Worm (Caenorhabditis elegans) whole organism, midembryonic: ENCODE measurements around the gene stdh-1.

ENCODE experiments used
- T22C8.4 ChIP-seq: fragments of 200-800 bp; sonication (Bioruptor generic); IDR thresholded peaks from 2 replicates; pipeline ENCODE4 v1.3.6; 2022; ENCODE audit warnings: missing genetic modification characterization, missing compliant biosample characterization
- cog-1 ChIP-seq: sonication (generic microtip); optimal IDR thresholded peaks from 2 replicates; lab custom pipeline; 2016; ENCODE audit warnings: missing genetic modification characterization, missing compliant biosample characterization
- flt-1 ChIP-seq: fragments of 200-800 bp; sonication (Bioruptor generic); IDR thresholded peaks from 2 replicates; pipeline ENCODE4 v1.3.6; 2022; ENCODE audit warnings: missing genetic modification characterization, missing compliant biosample characterization
- klf-2 ChIP-seq: fragments of 200-800 bp; sonication (Bioruptor generic); conservative IDR thresholded peaks from 2 replicates; pipeline ENCODE4 v1.3.6; 2022; ENCODE audit warnings: missing genetic modification reagents, missing genetic modification characterization, missing compliant biosample characterization
- med-1 ChIP-seq: sonication (generic microtip); optimal IDR thresholded peaks from 2 replicates; lab custom pipeline; 2017; ENCODE audit warnings: missing genetic modification characterization, mild to moderate bottlenecking, missing compliant biosample characterization, antibody characterized with exemption, missing genetic modification reagents; ENCODE audit not compliant: insufficient read depth
- ref-1 ChIP-seq: fragments of 200-800 bp; sonication (Bioruptor generic); conservative IDR thresholded peaks from 2 replicates; pipeline ENCODE4 v1.3.6; 2022; ENCODE audit warnings: missing genetic modification reagents, missing genetic modification characterization, missing compliant biosample characterization
- tab-1 ChIP-seq: fragments of 200-800 bp; sonication (Bioruptor generic); IDR thresholded peaks from 2 replicates; pipeline ENCODE4 v1.3.6; 2022; ENCODE audit warnings: missing genetic modification characterization, missing compliant biosample characterization
- ztf-23 ChIP-seq: fragments of 200-800 bp; sonication (Bioruptor generic); IDR thresholded peaks from 2 replicates; pipeline ENCODE4 v1.3.6; 2022; ENCODE audit warnings: missing genetic modification reagents, missing genetic modification characterization, missing compliant biosample characterization
- ztf-29 ChIP-seq: fragments of 200-800 bp; sonication (Bioruptor generic); IDR thresholded peaks from 2 replicates; pipeline ENCODE4 v1.3.6; 2022; ENCODE audit warnings: missing genetic modification reagents, missing genetic modification characterization, missing compliant biosample characterization

The stdh-1 gene

ce11 chrV:13955370-13956089, 49.2 kb downstream of the stdh-1 start:
- no peak for TF ChIP-seq med-1 (GFP tag; lab: Kevin White, UChicago)
- no peak for TF ChIP-seq tab-1 (GFP tag; lab: Robert Waterston, UW)
- TF ChIP-seq flt-1 (GFP tag; lab: Robert Waterston, UW): no peak
- TF ChIP-seq cog-1 (tag; lab: Kevin White, UChicago): no peak
- no peak for TF ChIP-seq klf-2 (GFP tag; lab: Robert Waterston, UW)
- TF ChIP-seq ztf-29: no peak
- no peak for TF ChIP-seq ref-1
- TF ChIP-seq T22C8.4 (GFP tag; lab: Robert Waterston, UW): no peak
- TF ChIP-seq ztf-23: no peak
